Fruit fly (Drosophila melanogaster) whole organism: ENCODE results near the gene CG6409.

ENCODE experiments used
- CG8478 ChIP-seq: fragments of >200 bp; optimal IDR thresholded peaks from 2 replicates; lab custom pipeline; 2018; ENCODE audit warnings: inconsistent platforms
- Dll ChIP-seq: fragments of >200 bp; optimal IDR thresholded peaks from 2 replicates; lab custom pipeline; 2017
- EcR ChIP-seq, 2 experiments: fragments of >200 bp; optimal IDR thresholded peaks; 2 replicates each; lab custom pipeline; 2017; ENCODE audit warnings: missing biosample characterization in 2 of 2, missing genetic modification characterization in 2 of 2, missing genetic modification reagents in 2 of 2
- pan ChIP-seq: fragments of >200 bp; optimal IDR thresholded peaks from 2 replicates; lab custom pipeline; 2017
- psq ChIP-seq: fragments of >200 bp; optimal IDR thresholded peaks from 2 replicates; lab custom pipeline; 2017
- usp ChIP-seq: fragments of >200 bp; optimal IDR thresholded peaks from 2 replicates; lab custom pipeline; 2017; ENCODE audit warnings: missing biosample characterization, missing genetic modification characterization, mixed read lengths

Gene CG6409

DNA sequence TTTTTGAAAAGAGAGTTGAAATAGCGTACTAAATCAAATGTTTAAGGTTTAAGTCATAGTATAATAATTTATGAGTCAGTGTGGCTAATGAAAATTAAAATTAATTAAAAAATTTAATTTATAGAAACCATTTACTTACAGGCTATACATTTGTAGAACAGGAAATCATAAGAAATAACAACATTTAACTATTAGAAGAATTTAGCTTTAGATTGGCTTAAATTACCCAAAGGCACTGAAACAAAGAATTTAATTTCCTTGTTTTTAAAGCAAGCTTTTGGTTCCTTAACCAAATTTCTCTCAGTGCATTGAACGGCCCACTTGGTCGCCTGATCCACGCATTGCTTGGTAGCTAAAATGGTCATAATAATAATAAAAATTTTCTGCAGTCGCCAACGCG, 21.3 kb upstream of the CG6409 start:
- TF ChIP-seq CG8478 (lab: Kevin White, UChicago) (no peak), pan (lab: Kevin White, UChicago) (no peak), usp (GFP tag; lab: Kevin White, UChicago) (no peak), psq (lab: Kevin White, UChicago) (no peak), EcR (GFP tag; optimal IDR thresholded peaks at IDR 0.05; lab: Kevin White, UChicago) (no peak), Dll (lab: Kevin White, UChicago) (no peak)

DNA sequence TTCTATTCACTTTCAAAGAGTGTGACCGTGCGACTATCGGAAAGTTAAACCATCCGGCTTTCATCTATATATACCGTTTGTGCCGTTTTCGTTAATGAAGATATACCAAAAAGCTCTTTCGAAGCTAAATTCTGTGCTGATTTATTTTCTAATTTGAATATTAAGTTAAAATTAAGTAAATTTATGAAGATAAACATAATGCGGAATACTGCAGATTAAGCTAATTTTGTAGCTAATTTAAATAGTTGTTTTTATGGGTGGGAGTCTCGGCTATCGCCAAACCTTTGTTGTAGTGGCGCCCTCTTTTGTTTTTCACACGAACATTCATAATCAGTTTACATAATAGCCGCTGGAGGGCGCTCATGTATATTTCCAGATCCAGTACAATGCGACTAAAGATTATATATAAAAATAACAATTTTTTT, 16.9 kb upstream of the CG6409 start, which contains the start of gene Aps:
Gene Aps (minus strand): TSS at position 37 of the 425 bp plus-strand sequence.
- no peak for TF ChIP-seq Dll (lab: Kevin White, UChicago)
- no peak for TF ChIP-seq pan (lab: Kevin White, UChicago)
- no peak for TF ChIP-seq EcR (GFP tag; optimal IDR thresholded peaks at IDR 0.05; lab: Kevin White, UChicago)
- no peak for TF ChIP-seq psq (lab: Kevin White, UChicago)
- TF ChIP-seq CG8478 (lab: Kevin White, UChicago) = no peak
- no peak for TF ChIP-seq usp (GFP tag; lab: Kevin White, UChicago)

DNA sequence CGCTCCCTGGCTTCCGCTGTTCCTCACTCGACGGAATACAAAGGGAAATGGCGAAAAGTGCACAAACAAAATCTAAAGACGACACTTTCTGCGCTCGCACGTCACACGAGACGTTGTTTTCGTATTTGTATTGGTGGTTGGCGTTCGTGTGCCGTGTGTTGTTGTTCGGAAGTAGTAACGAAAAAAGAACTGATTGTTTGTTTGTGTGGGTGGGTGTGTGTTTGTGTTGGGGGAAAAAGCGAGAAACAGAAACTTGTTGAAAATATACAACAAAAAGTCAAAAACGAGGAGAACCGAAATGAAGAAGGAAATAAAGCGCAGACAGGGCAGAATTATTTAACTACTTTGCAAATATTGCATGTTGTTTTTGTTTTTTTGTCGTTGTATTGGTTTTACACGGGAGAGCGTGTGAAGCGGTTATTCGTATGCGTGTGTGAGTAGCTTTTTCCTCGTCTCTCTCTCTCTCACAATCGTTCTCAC, 16.1 kb upstream of the CG6409 start:
- no peak for TF ChIP-seq EcR (GFP tag; optimal IDR thresholded peaks at IDR 0.05; lab: Kevin White, UChicago)
- TF ChIP-seq CG8478 (lab: Kevin White, UChicago) = peak; percentile 81
- TF ChIP-seq usp (GFP tag; lab: Kevin White, UChicago) = no peak
- TF ChIP-seq pan (lab: Kevin White, UChicago) = no peak
- TF ChIP-seq Dll (lab: Kevin White, UChicago) = no peak

DNA sequence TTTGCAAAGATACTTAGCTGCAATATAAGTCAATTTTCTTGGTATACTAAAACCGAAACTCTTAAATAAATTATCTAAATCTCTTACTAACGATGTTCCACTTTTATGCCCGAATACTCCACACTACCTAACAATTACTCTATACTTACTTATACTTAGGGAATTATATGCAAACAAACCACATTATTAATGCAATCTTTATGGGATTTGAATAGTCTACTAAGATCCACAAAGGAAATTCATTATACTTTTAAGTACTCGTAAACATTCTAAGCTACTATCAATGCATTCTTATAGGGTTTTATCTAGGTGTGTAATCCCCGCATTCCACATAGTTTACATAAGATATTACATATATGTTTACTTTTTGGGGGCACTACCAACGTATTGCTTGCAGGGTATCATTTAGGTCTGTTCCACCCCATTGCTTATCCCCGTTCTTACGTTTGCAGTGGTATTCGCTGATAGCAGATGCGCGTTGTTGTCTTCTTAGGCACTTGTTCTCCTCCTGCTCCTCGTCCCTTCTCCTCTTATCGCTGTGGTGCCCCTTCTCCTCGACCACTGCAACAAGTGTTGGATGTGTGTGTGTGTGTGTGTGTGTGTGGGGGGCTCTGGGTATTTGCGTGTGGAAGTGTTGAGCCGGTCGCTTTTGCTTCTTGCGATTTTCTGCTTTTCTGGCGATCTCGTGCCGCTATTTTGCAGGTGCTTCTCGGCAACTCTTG, 15.5 kb upstream of the CG6409 start:
- TF ChIP-seq psq (lab: Kevin White, UChicago) (no peak), pan (lab: Kevin White, UChicago) (peak; percentile 67), EcR (GFP tag; optimal IDR thresholded peaks at IDR 0.05; lab: Kevin White, UChicago) (no peak)

DNA sequence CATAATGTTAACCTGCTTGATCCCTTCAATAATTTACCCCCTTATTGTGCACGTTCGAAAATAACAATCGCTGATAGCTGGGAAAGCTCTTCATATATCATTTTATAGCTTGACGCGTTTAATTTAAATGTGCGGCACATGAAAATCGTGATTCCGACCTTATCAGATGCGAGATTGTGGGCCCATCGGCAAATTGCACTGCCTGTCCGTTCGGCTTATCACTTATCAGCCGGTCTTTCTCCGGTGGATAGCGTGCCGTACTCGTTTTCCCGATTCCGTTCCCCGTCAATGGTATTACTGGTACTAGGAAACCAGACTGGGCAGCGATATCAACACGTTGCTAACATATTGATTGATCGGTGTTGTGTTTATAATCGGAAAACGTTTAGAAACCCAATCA, 14.7 kb upstream of the CG6409 start:
- TF ChIP-seq EcR (GFP tag; optimal IDR thresholded peaks at IDR 0.05; lab: Kevin White, UChicago) (no peak), usp (GFP tag; lab: Kevin White, UChicago) (no peak), psq (lab: Kevin White, UChicago) (no peak), Dll (lab: Kevin White, UChicago) (no peak), pan (lab: Kevin White, UChicago) (no peak), CG8478 (lab: Kevin White, UChicago) (no peak)

DNA sequence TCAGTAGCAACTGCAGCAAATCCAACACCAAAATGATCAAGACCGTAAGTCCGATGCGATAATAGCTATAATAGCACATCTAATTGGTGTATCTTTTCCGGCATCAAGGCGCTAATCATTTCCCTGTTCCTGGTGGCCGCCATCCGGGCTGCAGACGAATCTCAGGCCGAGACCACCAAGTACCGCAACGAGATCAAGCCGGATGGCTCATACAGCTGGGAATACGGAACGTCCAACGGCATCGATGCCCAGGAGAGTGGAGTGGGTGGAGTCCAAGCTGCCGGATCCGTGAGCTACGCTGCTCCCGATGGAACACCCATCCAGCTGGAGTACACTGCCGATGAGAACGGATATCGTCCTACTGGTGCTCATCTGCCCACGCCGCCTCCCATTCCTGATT, 12.0 kb upstream of the CG6409 start, which contains the start of gene Cpr67Fb:
Gene Cpr67Fb (plus strand): TSS at position 15 of the 400 bp plus-strand sequence.
- TF ChIP-seq pan (lab: Kevin White, UChicago) (no peak), EcR (GFP tag; optimal IDR thresholded peaks at IDR 0.05; lab: Kevin White, UChicago) (no peak), Dll (lab: Kevin White, UChicago) (no peak), psq (lab: Kevin White, UChicago) (no peak), usp (GFP tag; lab: Kevin White, UChicago) (no peak), CG8478 (lab: Kevin White, UChicago) (no peak)

DNA sequence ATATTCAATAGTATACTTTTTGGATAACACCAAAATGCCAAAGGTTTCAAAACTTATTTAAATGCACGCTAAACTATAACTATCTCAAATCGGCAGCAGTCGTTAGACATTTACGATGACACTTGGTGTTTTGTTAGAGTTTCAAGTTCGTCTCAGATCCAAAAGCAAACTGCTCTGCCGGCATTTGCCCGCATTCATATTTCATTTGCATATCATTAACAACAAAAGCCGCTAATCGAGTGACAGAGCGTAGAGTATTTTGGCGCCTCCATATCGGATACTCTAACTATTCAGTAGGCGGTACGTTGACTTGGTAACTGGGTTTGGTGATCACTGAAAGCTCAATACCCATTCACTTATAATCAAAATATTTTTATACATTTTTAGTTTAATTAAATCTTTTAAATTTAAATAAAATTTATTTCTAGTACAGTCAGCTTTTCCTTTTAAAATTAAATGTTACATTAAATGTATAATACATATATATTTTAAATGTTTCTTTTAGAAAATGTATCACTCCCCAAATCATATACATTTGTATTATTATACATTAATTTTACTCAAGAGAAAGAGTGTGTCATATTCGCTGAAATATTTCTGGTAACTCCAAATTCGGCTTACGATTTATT, 11.1 kb upstream of the CG6409 start:
- no peak for TF ChIP-seq Dll (lab: Kevin White, UChicago)
- no peak for TF ChIP-seq usp (GFP tag; lab: Kevin White, UChicago)
- no peak for TF ChIP-seq EcR (GFP tag; optimal IDR thresholded peaks at IDR 0.05; lab: Kevin White, UChicago)
- TF ChIP-seq pan (lab: Kevin White, UChicago) = no peak
- TF ChIP-seq psq (lab: Kevin White, UChicago) = no peak
- TF ChIP-seq CG8478 (lab: Kevin White, UChicago) = no peak

DNA sequence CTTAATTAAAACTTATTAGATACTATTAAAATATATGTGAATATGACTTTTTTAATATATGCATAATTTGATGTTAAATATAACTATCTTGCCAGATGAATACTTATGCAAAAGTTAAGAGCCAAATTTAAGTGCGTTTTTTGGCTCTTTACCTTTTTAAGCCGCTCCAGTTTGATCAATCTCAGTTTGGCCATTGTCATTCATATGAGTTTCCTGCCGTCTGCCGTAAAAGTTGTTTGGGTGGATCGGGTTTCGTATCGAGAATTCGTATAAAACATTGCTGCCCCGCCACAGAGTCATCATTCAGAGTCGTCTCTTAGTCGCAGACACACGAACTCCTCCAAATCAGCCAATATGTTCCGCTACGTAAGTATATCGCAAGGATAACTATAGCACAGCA, 9.2 kb upstream of the CG6409 start, which contains the start of gene Cpr67Fa2:
Gene Cpr67Fa2 (plus strand): TSS at position 301 of the 400 bp plus-strand sequence.
- no peak for TF ChIP-seq usp (GFP tag; lab: Kevin White, UChicago)
- TF ChIP-seq Dll (lab: Kevin White, UChicago) = no peak
- no peak for TF ChIP-seq EcR (GFP tag; optimal IDR thresholded peaks at IDR 0.05; lab: Kevin White, UChicago)
- no peak for TF ChIP-seq psq (lab: Kevin White, UChicago)
- TF ChIP-seq CG8478 (lab: Kevin White, UChicago) = no peak
- no peak for TF ChIP-seq pan (lab: Kevin White, UChicago)

DNA sequence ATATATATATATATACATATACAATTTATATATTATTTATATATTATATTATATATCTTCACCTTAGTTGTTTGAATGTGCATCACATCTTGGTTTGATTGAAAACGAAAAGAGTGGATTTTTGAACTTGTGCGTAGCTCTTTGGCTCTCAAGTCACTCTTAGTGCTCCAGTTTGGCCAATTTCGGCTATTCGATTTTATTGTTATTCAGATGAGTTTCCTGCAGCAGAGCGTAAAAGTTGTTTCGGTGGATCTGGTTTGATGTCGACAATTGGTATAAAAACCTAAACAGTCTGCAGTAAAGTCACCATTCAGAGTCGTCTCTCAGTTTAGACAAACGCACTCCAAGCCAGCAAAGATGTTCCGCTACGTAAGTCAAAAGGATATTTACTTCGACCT, 7.5 kb upstream of the CG6409 start, which contains the start of gene Cpr67Fa1:
Gene Cpr67Fa1 (plus strand): TSS at position 299 of the 398 bp plus-strand sequence.
- TF ChIP-seq usp (GFP tag; lab: Kevin White, UChicago) = no peak
- no peak for TF ChIP-seq CG8478 (lab: Kevin White, UChicago)
- TF ChIP-seq psq (lab: Kevin White, UChicago) = no peak
- TF ChIP-seq Dll (lab: Kevin White, UChicago) = no peak
- TF ChIP-seq EcR (GFP tag; optimal IDR thresholded peaks at IDR 0.05; lab: Kevin White, UChicago) = no peak
- TF ChIP-seq pan (lab: Kevin White, UChicago) = no peak

DNA sequence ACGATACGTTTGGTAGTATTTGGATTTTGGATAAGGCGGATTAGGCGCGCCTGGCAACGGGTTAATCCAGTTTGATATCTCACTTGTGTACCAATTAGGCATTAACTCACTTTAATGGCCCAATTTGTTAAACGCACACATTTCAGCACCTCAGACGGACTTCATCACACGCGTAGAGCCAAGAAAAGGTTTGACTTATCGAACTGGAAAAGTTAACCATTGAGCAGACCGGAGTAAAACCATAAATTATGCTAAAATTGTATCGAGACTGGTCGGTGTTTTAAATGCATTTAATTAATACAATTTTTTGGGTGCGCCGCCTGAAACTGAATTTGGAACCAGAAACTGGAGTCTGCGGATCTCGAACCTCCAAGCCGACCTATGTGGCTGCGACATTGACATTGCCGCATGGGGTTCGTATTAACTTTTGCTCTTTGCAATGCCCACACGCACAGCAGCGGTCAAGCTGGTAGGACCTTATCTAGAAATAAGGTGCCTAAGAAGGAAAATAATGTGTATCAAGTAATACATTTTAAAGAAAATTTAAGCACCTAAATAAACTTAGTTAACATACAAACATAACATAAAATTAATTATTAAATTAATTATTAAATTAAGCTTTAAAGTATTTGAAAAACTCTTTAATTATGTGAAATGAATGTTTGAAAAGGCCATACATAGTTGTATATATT, 7.0 kb upstream of the CG6409 start:
- no peak for TF ChIP-seq EcR (GFP tag; optimal IDR thresholded peaks at IDR 0.05; lab: Kevin White, UChicago)
- TF ChIP-seq psq (lab: Kevin White, UChicago) = no peak
- TF ChIP-seq CG8478 (lab: Kevin White, UChicago) = no peak
- TF ChIP-seq pan (lab: Kevin White, UChicago) = no peak
- TF ChIP-seq usp (GFP tag; lab: Kevin White, UChicago) = no peak
- TF ChIP-seq Dll (lab: Kevin White, UChicago) = no peak
